Fruit fly (Drosophila melanogaster) whole organism, embryonic: ENCODE results near the gene CG6972.

ENCODE experiments used
- Atf-2 ChIP-seq: fragments of 200-800 bp; sonication (Bioruptor generic); optimal IDR thresholded peaks from 2 replicates; lab custom pipeline; 2016; ENCODE audit warnings: missing biosample characterization, missing genetic modification characterization
- CG12659 ChIP-seq: fragments of 200-800 bp; sonication (Bioruptor generic); optimal IDR thresholded peaks from 3 replicates; lab custom pipeline; 2017; ENCODE audit warnings: mild to moderate bottlenecking, missing biosample characterization, missing genetic modification reagents, missing genetic modification characterization
- CG15696 ChIP-seq: fragments of 200-800 bp; sonication (Bioruptor generic); optimal IDR thresholded peaks from 2 replicates; lab custom pipeline; 2019; ENCODE audit warnings: missing biosample characterization, mild to moderate bottlenecking, missing genetic modification characterization, moderate library complexity
- CG1832 ChIP-seq: fragments of 200-800 bp; sonication (Bioruptor generic); optimal IDR thresholded peaks from 2 replicates; lab custom pipeline; 2017; ENCODE audit warnings: missing biosample characterization, mild to moderate bottlenecking, missing genetic modification characterization, inconsistent platforms
- Oaz ChIP-seq: fragments of 200-800 bp; sonication (Bioruptor generic); IDR thresholded peaks from 2 replicates; pipeline ENCODE4 v1.3.6; 2022; ENCODE audit warnings: missing biosample characterization, missing genetic modification characterization
- Sox102F ChIP-seq: fragments of 200-800 bp; sonication (Bioruptor generic); optimal IDR thresholded peaks from 2 replicates; lab custom pipeline; 2018; ENCODE audit warnings: missing biosample characterization, mild to moderate bottlenecking, missing genetic modification characterization, moderate library complexity
- ab ChIP-seq: fragments of 200-800 bp; sonication (Bioruptor generic); optimal IDR thresholded peaks from 2 replicates; lab custom pipeline; 2016; ENCODE audit warnings: missing biosample characterization, missing genetic modification characterization
- az2 ChIP-seq: fragments of 200-800 bp; sonication (Bioruptor generic); optimal IDR thresholded peaks from 3 replicates; lab custom pipeline; 2016; ENCODE audit warnings: missing biosample characterization, missing genetic modification characterization
- eyg ChIP-seq: fragments of 200-800 bp; sonication (Bioruptor generic); optimal IDR thresholded peaks from 3 replicates; lab custom pipeline; 2016; ENCODE audit warnings: missing biosample characterization, missing genetic modification characterization
- gsb ChIP-seq: fragments of 200-800 bp; sonication (Bioruptor generic); IDR thresholded peaks from 2 replicates; pipeline ENCODE4 v1.3.6; 2022; ENCODE audit warnings: missing biosample characterization, missing genetic modification characterization
- hth ChIP-seq: fragments of >200 bp; optimal IDR thresholded peaks from 2 replicates; lab custom pipeline; 2017; ENCODE audit warnings: inconsistent platforms
- salm ChIP-seq: fragments of 200-800 bp; sonication (Bioruptor generic); optimal IDR thresholded peaks from 2 replicates; lab custom pipeline; 2018; ENCODE audit warnings: missing biosample characterization, mild to moderate bottlenecking, missing genetic modification characterization
- sna ChIP-seq: fragments of 200-800 bp; sonication (Bioruptor generic); IDR thresholded peaks from 2 replicates; pipeline ENCODE4 v1.3.6; 2022; ENCODE audit warnings: missing biosample characterization, missing genetic modification characterization; ENCODE audit not compliant: partially characterized antibody

DNA sequence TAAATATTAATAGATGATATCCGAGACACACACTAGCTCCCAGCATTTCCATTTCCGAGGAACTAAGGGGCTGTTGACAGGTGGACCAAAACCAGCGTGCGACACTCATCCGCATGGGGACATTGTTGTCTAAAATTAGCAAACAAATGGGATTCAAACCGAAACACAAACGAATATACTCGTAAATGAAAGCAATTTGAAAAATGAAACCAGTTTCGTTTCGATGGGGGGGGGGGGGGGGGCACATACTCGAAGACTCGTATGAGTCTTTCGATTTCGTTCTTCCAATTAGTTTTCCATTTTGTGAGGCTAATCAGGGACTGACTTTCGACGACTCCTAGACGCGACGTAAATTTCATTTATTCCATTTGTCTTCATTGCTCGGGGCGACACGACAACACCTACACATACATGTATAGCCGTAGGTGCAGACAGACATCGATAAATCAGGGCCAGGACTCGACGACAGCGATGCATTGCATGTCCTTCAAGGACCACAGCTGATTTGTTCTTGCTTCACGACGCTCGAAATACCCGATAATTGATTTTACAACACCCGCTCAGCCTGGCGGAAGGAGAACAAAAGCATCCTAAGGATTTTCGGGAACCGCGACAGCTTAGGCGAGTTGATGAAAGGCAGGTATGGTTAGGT, 29.0 kb upstream of the CG6972 start:
- TF ChIP-seq az2 (no peak), hth (lab: Kevin White, UChicago) (peak; percentile 91), ab (GFP tag; lab: Kevin White, UChicago) (no peak), sna (GFP tag; lab: Robert Waterston, UW) (no peak), CG1832 (no peak), Atf-2 (GFP tag; lab: Kevin White, UChicago) (no peak), eyg (GFP tag; lab: Kevin White, UChicago) (no peak), Sox102F (GFP tag; lab: Kevin White, UChicago) (no peak), Oaz (GFP tag; lab: Robert Waterston, UW) (no peak), CG15696 (no peak), salm (tag; lab: Kevin White, UChicago) (no peak), CG12659 (GFP tag; lab: Kevin White, UChicago) (no peak), gsb (GFP tag; lab: Robert Waterston, UW) (no peak)
